Fruit fly (Drosophila melanogaster) whole organism, embryonic: ENCODE measurements around the gene ab.

Experiments
- CG10979 ChIP-seq: fragments of 200-800 bp; sonication (Bioruptor generic); optimal IDR thresholded peaks from 2 replicates; lab custom pipeline; 2018; ENCODE audit warnings: missing biosample characterization, mild to moderate bottlenecking, missing genetic modification characterization, moderate library complexity
- CG12155 ChIP-seq: fragments of 200-800 bp; sonication (Bioruptor generic); optimal IDR thresholded peaks from 3 replicates; lab custom pipeline; 2016; ENCODE audit warnings: missing biosample characterization, missing genetic modification characterization
- CG13775 ChIP-seq: fragments of 200-800 bp; sonication (Bioruptor generic); optimal IDR thresholded peaks from 3 replicates; lab custom pipeline; 2017; ENCODE audit warnings: missing biosample characterization, mild to moderate bottlenecking, missing genetic modification characterization
- CG15073 ChIP-seq: fragments of 200-800 bp; sonication (Bioruptor generic); optimal IDR thresholded peaks from 2 replicates; lab custom pipeline; 2016; ENCODE audit warnings: missing biosample characterization, missing genetic modification characterization
- CG15601 ChIP-seq: fragments of 200-800 bp; sonication (Bioruptor generic); optimal IDR thresholded peaks from 3 replicates; lab custom pipeline; 2019; ENCODE audit warnings: missing biosample characterization, mild to moderate bottlenecking, missing genetic modification characterization, moderate library complexity
- CG1602 ChIP-seq: fragments of 200-800 bp; sonication (Bioruptor generic); optimal IDR thresholded peaks from 3 replicates; lab custom pipeline; 2016; ENCODE audit warnings: missing biosample characterization, missing genetic modification characterization
- CG16815 ChIP-seq: fragments of 200-800 bp; sonication (Bioruptor generic); optimal IDR thresholded peaks from 3 replicates; lab custom pipeline; 2017; ENCODE audit warnings: missing biosample characterization, mild to moderate bottlenecking, missing genetic modification characterization
- CG17359 ChIP-seq: fragments of 200-800 bp; sonication (Bioruptor generic); optimal IDR thresholded peaks from 3 replicates; lab custom pipeline; 2018; ENCODE audit warnings: missing biosample characterization, mild to moderate bottlenecking, missing genetic modification characterization, moderate library complexity
- CG17612 ChIP-seq: fragments of 200-800 bp; sonication (Bioruptor generic); IDR thresholded peaks from 2 replicates; pipeline ENCODE4 v1.3.6; 2022; ENCODE audit warnings: missing biosample characterization, missing genetic modification characterization
- CG17912 ChIP-seq: fragments of 200-800 bp; sonication (Bioruptor generic); optimal IDR thresholded peaks from 2 replicates; lab custom pipeline; 2018; ENCODE audit warnings: missing biosample characterization, mild to moderate bottlenecking, missing genetic modification characterization
- CG2199 ChIP-seq: fragments of 200-800 bp; sonication (Bioruptor generic); IDR thresholded peaks from 3 replicates; pipeline ENCODE4 v1.3.6; 2022; ENCODE audit warnings: missing biosample characterization, missing genetic modification characterization
- CG3847 ChIP-seq: fragments of 200-800 bp; sonication (Bioruptor generic); IDR thresholded peaks from 2 replicates; pipeline ENCODE4 v1.3.6; 2022; ENCODE audit warnings: missing biosample characterization, missing genetic modification characterization
- CG4404 ChIP-seq: fragments of 200-800 bp; sonication (Bioruptor generic); IDR thresholded peaks from 2 replicates; pipeline ENCODE4 v1.3.6; 2022; ENCODE audit warnings: missing biosample characterization, missing genetic modification characterization
- CG7839 ChIP-seq: fragments of 200-800 bp; sonication (Bioruptor generic); optimal IDR thresholded peaks from 3 replicates; lab custom pipeline; 2018; ENCODE audit warnings: missing biosample characterization, mild to moderate bottlenecking, missing genetic modification characterization, moderate library complexity
- CoRest ChIP-seq: fragments of 200-800 bp; sonication (Bioruptor generic); optimal IDR thresholded peaks from 3 replicates; lab custom pipeline; 2018; ENCODE audit warnings: missing biosample characterization, mild to moderate bottlenecking, missing genetic modification characterization, moderate library complexity
- D ChIP-seq, 2 experiments: fragments of 200-800 bp in 1 of 2; fragments of >200 bp in 1 of 2; sonication (Bioruptor generic) in 1 of 2; optimal IDR thresholded peaks; 2 replicates in 1 of 2; 3 replicates in 1 of 2; lab custom pipeline; 2017; ENCODE audit warnings: mild to moderate bottlenecking in 1 of 2, missing biosample characterization in 1 of 2, missing genetic modification characterization in 1 of 2, missing genetic modification reagents in 1 of 2
- Dll ChIP-seq: fragments of 200-800 bp; sonication (Bioruptor generic); IDR thresholded peaks from 4 replicates; pipeline ENCODE4 v1.3.6; 2022; ENCODE audit warnings: missing biosample characterization, missing genetic modification characterization; ENCODE audit not compliant: partially characterized antibody
- Ets65A ChIP-seq: fragments of 200-800 bp; sonication (Bioruptor generic); peaks from one replicate; lab custom pipeline; 2016; ENCODE audit warnings: missing biosample characterization, missing genetic modification characterization
- Med ChIP-seq: fragments of 200-800 bp; sonication (Bioruptor generic); peaks from one replicate; lab custom pipeline; 2016; ENCODE audit warnings: missing biosample characterization, missing genetic modification characterization, mild to moderate bottlenecking, inconsistent platforms, moderate library complexity
- Six4 ChIP-seq: fragments of 200-800 bp; sonication (Bioruptor generic); optimal IDR thresholded peaks from 2 replicates; lab custom pipeline; 2016; ENCODE audit warnings: missing biosample characterization, missing genetic modification characterization
- Xrp1 ChIP-seq: fragments of 200-800 bp; sonication (Bioruptor generic); IDR thresholded peaks from 2 replicates; pipeline ENCODE4 v1.3.6; 2022; ENCODE audit warnings: missing biosample characterization, missing genetic modification characterization
- ap ChIP-seq: fragments of 200-800 bp; sonication (Bioruptor generic); IDR thresholded peaks from 2 replicates; pipeline ENCODE4 v1.3.6; 2022; ENCODE audit warnings: missing biosample characterization, missing genetic modification characterization
- btn ChIP-seq: fragments of 200-800 bp; sonication (Bioruptor generic); optimal IDR thresholded peaks from 2 replicates; lab custom pipeline; 2016; ENCODE audit warnings: missing biosample characterization, missing genetic modification characterization
- cad ChIP-seq: fragments of >200 bp; optimal IDR thresholded peaks from 2 replicates; lab custom pipeline; 2017; ENCODE audit warnings: missing biosample characterization, missing genetic modification characterization
- chif ChIP-seq, 2 experiments: fragments of 200-800 bp; sonication (Bioruptor generic); optimal IDR thresholded peaks; 3 replicates each; lab custom pipeline; 2016; ENCODE audit warnings: missing biosample characterization in 2 of 2, missing genetic modification characterization in 2 of 2
- chn ChIP-seq: fragments of 200-800 bp; sonication (Bioruptor generic); optimal IDR thresholded peaks from 2 replicates; lab custom pipeline; 2016; ENCODE audit warnings: missing biosample characterization, missing genetic modification characterization
- crol ChIP-seq: fragments of 200-800 bp; sonication (Bioruptor generic); IDR thresholded peaks from 2 replicates; pipeline ENCODE4 v1.3.6; 2022; ENCODE audit warnings: missing biosample characterization, missing genetic modification characterization
- gcm ChIP-seq: fragments of 200-800 bp; sonication (Bioruptor generic); optimal IDR thresholded peaks from 2 replicates; lab custom pipeline; 2019; ENCODE audit warnings: missing biosample characterization, mild to moderate bottlenecking, missing genetic modification characterization, moderate library complexity
- grau ChIP-seq: fragments of 200-800 bp; optimal IDR thresholded peaks from 3 replicates; lab custom pipeline; 2019; ENCODE audit warnings: missing biosample characterization, mild to moderate bottlenecking, missing genetic modification characterization, moderate library complexity
- hkb ChIP-seq, 2 experiments: fragments of 200-800 bp in 1 of 2; fragments of >200 bp in 1 of 2; sonication (Bioruptor generic) in 1 of 2; IDR thresholded peaks in 1 of 2; optimal IDR thresholded peaks in 1 of 2; 2 replicates each; pipeline versions ENCODE4 v1.3.6 to Lab custom; 2017 to 2022; ENCODE audit warnings: missing biosample characterization in 1 of 2, missing genetic modification characterization in 1 of 2
- jigr1 ChIP-seq: fragments of 200-800 bp; sonication (Bioruptor generic); IDR thresholded peaks from 3 replicates; pipeline ENCODE4 v1.3.6; 2022; ENCODE audit warnings: missing biosample characterization, missing genetic modification characterization
- lmd ChIP-seq: fragments of 200-800 bp; sonication (Bioruptor generic); IDR thresholded peaks from 2 replicates; pipeline ENCODE4 v1.3.6; 2022; ENCODE audit warnings: missing biosample characterization, missing genetic modification characterization
- lov ChIP-seq, 2 experiments: fragments of 200-800 bp in 1 of 2; fragments of >200 bp in 1 of 2; sonication (Bioruptor generic) in 1 of 2; IDR thresholded peaks in 1 of 2; optimal IDR thresholded peaks in 1 of 2; 2 replicates in 1 of 2; 3 replicates in 1 of 2; pipeline versions ENCODE4 v1.3.6 to Lab custom; 2017 to 2022; ENCODE audit warnings: missing biosample characterization in 1 of 2, missing genetic modification characterization in 1 of 2
- nmo ChIP-seq: fragments of 200-800 bp; sonication (Bioruptor generic); optimal IDR thresholded peaks from 2 replicates; lab custom pipeline; 2018; ENCODE audit warnings: missing biosample characterization, mild to moderate bottlenecking, missing genetic modification characterization, moderate library complexity
- otp ChIP-seq: fragments of 200-800 bp; sonication (Bioruptor generic); IDR thresholded peaks from 3 replicates; pipeline ENCODE4, ENCODE4 v1.3.6; 2022; ENCODE audit warnings: missing biosample characterization, missing genetic modification characterization
- pho ChIP-seq: fragments of 200-800 bp; sonication (Bioruptor generic); optimal IDR thresholded peaks from 2 replicates; lab custom pipeline; 2016; ENCODE audit warnings: missing biosample characterization, missing genetic modification characterization
- phol ChIP-seq: fragments of 200-800 bp; sonication (Bioruptor generic); optimal IDR thresholded peaks from 3 replicates; lab custom pipeline; 2018; ENCODE audit warnings: missing biosample characterization, mild to moderate bottlenecking, missing genetic modification characterization, moderate library complexity
- prd ChIP-seq, 3 experiments: fragments of >200 bp in 2 of 3; fragments of 200-800 bp in 1 of 3; sonication (Bioruptor generic) in 1 of 3; optimal IDR thresholded peaks in 2 of 3; IDR thresholded peaks in 1 of 3; 2 replicates in 2 of 3; 3 replicates in 1 of 3; pipeline versions ENCODE4 v1.3.6 to Lab custom; 2017 to 2022; ENCODE audit warnings: missing biosample characterization in 1 of 3, missing genetic modification characterization in 1 of 3
- pum ChIP-seq: fragments of 200-800 bp; sonication (Bioruptor generic); optimal IDR thresholded peaks from 2 replicates; lab custom pipeline; 2016; ENCODE audit warnings: missing biosample characterization, missing genetic modification characterization
- ranshi ChIP-seq: fragments of 200-800 bp; sonication (Bioruptor generic); IDR thresholded peaks from 2 replicates; pipeline ENCODE4 v1.3.6; 2022; ENCODE audit warnings: missing biosample characterization, missing genetic modification characterization
- run ChIP-seq: fragments of 200-800 bp; sonication (Bioruptor generic); optimal IDR thresholded peaks from 3 replicates; lab custom pipeline; 2018; ENCODE audit warnings: missing biosample characterization, mild to moderate bottlenecking, missing genetic modification characterization
- salm ChIP-seq: fragments of 200-800 bp; sonication (Bioruptor generic); optimal IDR thresholded peaks from 2 replicates; lab custom pipeline; 2018; ENCODE audit warnings: missing biosample characterization, mild to moderate bottlenecking, missing genetic modification characterization
- sc ChIP-seq, 3 experiments: fragments of >200 bp in 2 of 3; fragments of 200-800 bp in 1 of 3; sonication (Bioruptor generic) in 1 of 3; optimal IDR thresholded peaks; 2 replicates in 2 of 3; 3 replicates in 1 of 3; lab custom pipeline; 2017; ENCODE audit warnings: mild to moderate bottlenecking in 1 of 3, missing biosample characterization in 1 of 3, missing genetic modification characterization in 1 of 3, missing genetic modification reagents in 1 of 3
- tio ChIP-seq: fragments of 200-800 bp; sonication (Bioruptor generic); optimal IDR thresholded peaks from 2 replicates; lab custom pipeline; 2017; ENCODE audit warnings: missing biosample characterization, missing genetic modification characterization, inconsistent platforms
- ttk ChIP-seq: fragments of 200-800 bp; sonication (Bioruptor generic); IDR thresholded peaks from 2 replicates; pipeline ENCODE4 v2.1.2; 2022; ENCODE audit warnings: missing biosample characterization, missing genetic modification characterization
- z ChIP-seq: fragments of 200-800 bp; sonication (Bioruptor generic); IDR thresholded peaks from 3 replicates; pipeline ENCODE4 v1.3.6; 2022; ENCODE audit warnings: missing biosample characterization, missing genetic modification characterization

The ab gene

dm6 chr2L:11208563-11209344, 1.7 kb upstream of the ab start (continued):
- TF ChIP-seq CG3847 (GFP tag; lab: Robert Waterston, UW) (peak; percentile 16; the same call in 1 of the 2 replicates), gcm (peak; percentile 66), lmd (peak; percentile 57), chn (GFP tag; lab: Kevin White, UChicago) (peak; percentile 35), pum (GFP tag; lab: Kevin White, UChicago) (peak; percentile 8), salm (tag; lab: Kevin White, UChicago) (peak; percentile 47), ap (GFP tag; lab: Robert Waterston, UW) (0 out of 2 replicates have a peak, but pooled peaks have one; percentile 25), ranshi (GFP tag; lab: Robert Waterston, UW) (peak; percentile 35; the same call in 1 of the 2 replicates), Dll (GFP tag; lab: Robert Waterston, UW) (no peak), CG17359 (tag; lab: Kevin White, UChicago) (peak; percentile 59), CG15601 (peak; percentile 91), CG4404 (GFP tag; lab: Robert Waterston, UW) (no peak), CG17912 (GFP tag; lab: Kevin White, UChicago) (no peak), jigr1 (GFP tag; lab: Robert Waterston, UW) (no peak), run (peak; percentile 58), CG12155 (GFP tag; lab: Kevin White, UChicago) (peak; percentile 47), lov (optimal IDR thresholded peaks at IDR 0.05; lab: Kevin White, UChicago) (no peak), lov (GFP tag; IDR thresholded peaks at IDR 0.05; lab: Robert Waterston, UW) (peak; percentile 8; the same call in 1 of the 3 replicates), Six4 (peak; percentile 69), tio (GFP tag; lab: Kevin White, UChicago) (peak; percentile 50), Med (peak; percentile 19), nmo (GFP tag; lab: Kevin White, UChicago) (peak; percentile 74), ttk (GFP tag; lab: Robert Waterston, UW) (peak; percentile 60), CoRest (peak; percentile 80), grau (peak; percentile 77), hkb (optimal IDR thresholded peaks at IDR 0.05; lab: Kevin White, UChicago) (no peak), hkb (GFP tag; IDR thresholded peaks at IDR 0.05; lab: Robert Waterston, UW) (no peak), Ets65A (GFP tag; lab: Kevin White, UChicago) (peak; percentile 87), CG7839 (peak; percentile 78), D (optimal IDR thresholded peaks at IDR 0.05; lab: Kevin White, UChicago) (no peak), D (GFP tag; optimal IDR thresholded peaks at IDR 0.05; lab: Kevin White, UChicago) (peak; percentile 79), CG1602 (GFP tag; lab: Kevin White, UChicago) (peak; percentile 64), CG10979 (tag; lab: Kevin White, UChicago) (peak; percentile 88), otp (GFP tag; lab: Robert Waterston, UW) (peak; percentile 66; the same call in 1 of the 3 replicates), CG2199 (GFP tag; lab: Robert Waterston, UW) (no peak), crol (peak; percentile 59; the same call in 1 of the 2 replicates), pho (GFP tag; lab: Kevin White, UChicago) (no peak), cad (no peak), CG13775 (peak; percentile 54), sc (optimal IDR thresholded peaks at IDR 0.05; lab: Kevin White, UChicago) (no peak), sc (GFP tag; optimal IDR thresholded peaks at IDR 0.05; lab: Kevin White, UChicago) (peak; percentile 73), btn (no peak), chif (GFP tag; optimal IDR thresholded peaks at IDR 0.05; lab: Kevin White, UChicago) (peak; percentile 34 to 72), z (GFP tag; lab: Robert Waterston, UW) (0 out of 3 replicates have a peak, but pooled peaks have one; percentile 39), prd (optimal IDR thresholded peaks at IDR 0.05; lab: Kevin White, UChicago) (no peak), prd (GFP tag; IDR thresholded peaks at IDR 0.05; lab: Robert Waterston, UW) (peak; percentile 60; the same call in 2 of the 3 replicates), phol (tag; lab: Kevin White, UChicago) (peak; percentile 69), CG16815 (peak; percentile 50), CG17612 (GFP tag; lab: Robert Waterston, UW) (no peak), Xrp1 (GFP tag; lab: Robert Waterston, UW) (peak; percentile 78), CG15073 (GFP tag; lab: Kevin White, UChicago) (peak; percentile 3)
